Fruit fly (Drosophila melanogaster) whole organism: ENCODE data around the gene CG9154.
A peak's percentile ranks its signal among the peaks of the same experiment; 100 is the strongest.

Experiments
- Dll ChIP-seq: fragments of >200 bp; optimal IDR thresholded peaks from 2 replicates; lab custom pipeline; 2017
- EcR ChIP-seq, 2 experiments: fragments of >200 bp; optimal IDR thresholded peaks; 2 replicates each; lab custom pipeline; 2017; ENCODE audit warnings: missing biosample characterization in 2 of 2, missing genetic modification characterization in 2 of 2, missing genetic modification reagents in 2 of 2
- psq ChIP-seq: fragments of >200 bp; optimal IDR thresholded peaks from 2 replicates; lab custom pipeline; 2017
- usp ChIP-seq: fragments of >200 bp; optimal IDR thresholded peaks from 2 replicates; lab custom pipeline; 2017; ENCODE audit warnings: missing biosample characterization, missing genetic modification characterization, mixed read lengths

dm6 chr2L:6081134-6081832 is 10.8 kb upstream of the CG9154 start:
- no peak for TF ChIP-seq Dll (lab: Kevin White, UChicago)
- TF ChIP-seq psq (lab: Kevin White, UChicago) = no peak
- peak in 1 of 2 experiments; percentile 71 for TF ChIP-seq EcR (GFP tag; optimal IDR thresholded peaks at IDR 0.05; lab: Kevin White, UChicago)
- no peak for TF ChIP-seq usp
